Worm (Caenorhabditis elegans) whole organism, L1 larva: ENCODE data around the gene odd-2.

Experiments used
- C04F5.9 ChIP-seq: sonication (generic microtip); optimal IDR thresholded peaks from 2 replicates; lab custom pipeline; 2016; ENCODE audit warnings: missing genetic modification characterization, missing compliant biosample characterization
- F16B12.6 ChIP-seq: fragments of 150-350 bp; optimal IDR thresholded peaks from 2 replicates; lab custom pipeline; 2014; ENCODE audit warnings: missing biosample characterization, missing genetic modification characterization
- aha-1 ChIP-seq: fragments of 150-350 bp; optimal IDR thresholded peaks from 2 replicates; lab custom pipeline; 2014; ENCODE audit warnings: missing biosample characterization, missing genetic modification characterization
- aly-2 ChIP-seq: fragments of 150-350 bp; optimal IDR thresholded peaks from 2 replicates; lab custom pipeline; 2014; ENCODE audit warnings: missing biosample characterization, missing genetic modification characterization
- blmp-1 ChIP-seq: fragments of 150-350 bp; optimal IDR thresholded peaks from 2 replicates; lab custom pipeline; 2014; ENCODE audit warnings: missing biosample characterization, missing genetic modification characterization
- ceh-82 ChIP-seq, 3 experiments: fragments of 150-350 bp in 1 of 3; sonication (generic microtip) in 2 of 3; optimal IDR thresholded peaks; 2 replicates each; lab custom pipeline; 2014 to 2017; ENCODE audit warnings: missing biosample characterization in 3 of 3, missing genetic modification characterization in 3 of 3
- ceh-88 ChIP-seq: fragments of 200-800 bp; sonication (Bioruptor generic); IDR thresholded peaks from 2 replicates; pipeline ENCODE4 v1.3.6; 2022; ENCODE audit warnings: missing genetic modification characterization, missing compliant biosample characterization
- ceh-90 ChIP-seq: sonication (generic microtip); optimal IDR thresholded peaks from 2 replicates; lab custom pipeline; 2016; ENCODE audit warnings: missing genetic modification characterization, missing compliant biosample characterization
- efl-1 ChIP-seq, 4 experiments: fragments of 150-350 bp; optimal IDR thresholded peaks in 3 of 4; peaks in 1 of 4; 1 replicate in 1 of 4; 2 replicates in 3 of 4; lab custom pipeline; 2014; ENCODE audit warnings: missing biosample characterization in 2 of 4, missing genetic modification characterization in 2 of 4, missing genetic modification reagents in 2 of 4
- ets-5 ChIP-seq: fragments of 200-800 bp; sonication (Bioruptor generic); IDR thresholded peaks from 2 replicates; pipeline ENCODE4 v1.3.6; 2022; ENCODE audit warnings: missing genetic modification characterization, missing compliant biosample characterization
- fkh-4 ChIP-seq: sonication (generic microtip); optimal IDR thresholded peaks from 2 replicates; lab custom pipeline; 2016; ENCODE audit warnings: missing compliant biosample characterization, missing genetic modification characterization, borderline replicate concordance
- fkh-8 ChIP-seq: sonication (generic microtip); optimal IDR thresholded peaks from 2 replicates; lab custom pipeline; 2016; ENCODE audit warnings: mild to moderate bottlenecking, missing genetic modification characterization, missing compliant biosample characterization
- grh-1 ChIP-seq: fragments of 200-800 bp; sonication (Bioruptor generic); IDR thresholded peaks from 2 replicates; pipeline ENCODE4 v1.3.6; 2022; ENCODE audit warnings: missing genetic modification reagents, missing genetic modification characterization, missing compliant biosample characterization
- hlh-17 ChIP-seq: fragments of 200-800 bp; sonication (Bioruptor generic); optimal IDR thresholded peaks from 2 replicates; lab custom pipeline; 2018; ENCODE audit warnings: missing genetic modification characterization, mild to moderate bottlenecking, missing compliant biosample characterization, moderate library complexity, borderline replicate concordance
- hlh-4 ChIP-seq: sonication (generic microtip); optimal IDR thresholded peaks from 2 replicates; lab custom pipeline; 2016; ENCODE audit warnings: mild to moderate bottlenecking, missing genetic modification characterization, missing compliant biosample characterization
- irx-1 ChIP-seq: sonication (generic microtip); optimal IDR thresholded peaks from 2 replicates; lab custom pipeline; 2016; ENCODE audit warnings: missing genetic modification characterization, missing compliant biosample characterization
- lin-14 ChIP-seq: fragments of 200-800 bp; sonication (Bioruptor generic); optimal IDR thresholded peaks from 2 replicates; lab custom pipeline; 2018; ENCODE audit warnings: mild to moderate bottlenecking, missing genetic modification characterization, moderate library complexity, missing compliant biosample characterization
- lin-35 ChIP-seq, 2 experiments: fragments of 150-350 bp; optimal IDR thresholded peaks; 2 replicates each; lab custom pipeline; 2014; ENCODE audit warnings: missing biosample characterization in 2 of 2, missing genetic modification characterization in 2 of 2, missing genetic modification reagents in 2 of 2
- lsy-2 ChIP-seq, 2 experiments: fragments of 150-350 bp; optimal IDR thresholded peaks; 2 replicates each; lab custom pipeline; 2014; ENCODE audit warnings: missing biosample characterization in 2 of 2, missing genetic modification characterization in 2 of 2
- mab-9 ChIP-seq: fragments of 200-800 bp; sonication (Bioruptor generic); IDR thresholded peaks from 2 replicates; pipeline ENCODE4 v1.3.6; 2022; ENCODE audit warnings: missing genetic modification reagents, missing genetic modification characterization, missing compliant biosample characterization
- mep-1 ChIP-seq: fragments of 150-350 bp; optimal IDR thresholded peaks from 2 replicates; lab custom pipeline; 2014; ENCODE audit warnings: missing biosample characterization, missing genetic modification characterization
- nhr-19 ChIP-seq: fragments of 200-800 bp; sonication (Bioruptor generic); conservative IDR thresholded peaks from 2 replicates; pipeline ENCODE4 v1.3.6; 2022; ENCODE audit warnings: missing genetic modification characterization, missing compliant biosample characterization
- nhr-20 ChIP-seq: sonication (generic microtip); optimal IDR thresholded peaks from 2 replicates; lab custom pipeline; 2016; ENCODE audit warnings: mild to moderate bottlenecking, missing genetic modification characterization, missing compliant biosample characterization
- nhr-237 ChIP-seq: fragments of 150-350 bp; optimal IDR thresholded peaks from 2 replicates; lab custom pipeline; 2014; ENCODE audit warnings: missing biosample characterization, missing genetic modification characterization
- nhr-28 ChIP-seq: fragments of 150-350 bp; optimal IDR thresholded peaks from 2 replicates; lab custom pipeline; 2014; ENCODE audit warnings: missing biosample characterization, missing genetic modification characterization
- nhr-47 ChIP-seq: sonication (generic microtip); optimal IDR thresholded peaks from 2 replicates; lab custom pipeline; 2016; ENCODE audit warnings: mild to moderate bottlenecking, missing genetic modification characterization, moderate library complexity, missing compliant biosample characterization
- nhr-71 ChIP-seq: sonication (generic microtip); optimal IDR thresholded peaks from 2 replicates; lab custom pipeline; 2016; ENCODE audit warnings: mild to moderate bottlenecking, missing genetic modification characterization, moderate library complexity, missing compliant biosample characterization
- nhr-76 ChIP-seq: sonication (generic microtip); optimal IDR thresholded peaks from 2 replicates; lab custom pipeline; 2017; ENCODE audit warnings: missing biosample characterization, missing genetic modification characterization
- nhr-84 ChIP-seq: sonication (generic microtip); optimal IDR thresholded peaks from 2 replicates; lab custom pipeline; 2017; ENCODE audit warnings: missing biosample characterization, missing genetic modification characterization
- nhr-85 ChIP-seq: sonication (generic microtip); peaks from one replicate; lab custom pipeline; 2016; ENCODE audit warnings: missing genetic modification characterization, inconsistent platforms, missing compliant biosample characterization
- pag-3 ChIP-seq: sonication (generic microtip); optimal IDR thresholded peaks from 2 replicates; lab custom pipeline; 2017; ENCODE audit warnings: missing genetic modification characterization, mild to moderate bottlenecking, missing compliant biosample characterization, antibody characterized with exemption, borderline replicate concordance; ENCODE audit not compliant: insufficient read depth
- pax-3 ChIP-seq: fragments of 200-800 bp; sonication (Bioruptor generic); optimal IDR thresholded peaks from 2 replicates; lab custom pipeline; 2018; ENCODE audit warnings: mild to moderate bottlenecking, missing genetic modification characterization, moderate library complexity, missing compliant biosample characterization
- rnt-1 ChIP-seq: sonication (generic microtip); optimal IDR thresholded peaks from 2 replicates; lab custom pipeline; 2016; ENCODE audit warnings: mild to moderate bottlenecking, missing genetic modification characterization, moderate library complexity, missing compliant biosample characterization
- skn-1 ChIP-seq: fragments of 150-350 bp; optimal IDR thresholded peaks from 2 replicates; lab custom pipeline; 2014; ENCODE audit warnings: missing biosample characterization, missing genetic modification characterization
- snpc-4 ChIP-seq: fragments of 150-350 bp; optimal IDR thresholded peaks from 2 replicates; lab custom pipeline; 2014; ENCODE audit warnings: missing biosample characterization, missing genetic modification characterization
- snu-23 ChIP-seq: sonication (generic microtip); optimal IDR thresholded peaks from 2 replicates; lab custom pipeline; 2016; ENCODE audit warnings: missing genetic modification characterization, missing compliant biosample characterization
- sptf-1 ChIP-seq: fragments of 150-350 bp; optimal IDR thresholded peaks from 2 replicates; lab custom pipeline; 2014; ENCODE audit warnings: missing biosample characterization, missing genetic modification characterization
- sup-37 ChIP-seq: fragments of 200-800 bp; sonication (Bioruptor generic); optimal IDR thresholded peaks from 2 replicates; lab custom pipeline; 2018; ENCODE audit warnings: mild to moderate bottlenecking, missing genetic modification characterization, missing compliant biosample characterization
- swsn-7 ChIP-seq: sonication (generic microtip); optimal IDR thresholded peaks from 2 replicates; lab custom pipeline; 2016; ENCODE audit warnings: missing genetic modification characterization, missing compliant biosample characterization
- tbx-2 ChIP-seq: sonication (generic microtip); optimal IDR thresholded peaks from 2 replicates; lab custom pipeline; 2016; ENCODE audit warnings: missing genetic modification characterization, missing compliant biosample characterization
- unc-130 ChIP-seq: fragments of 150-350 bp; optimal IDR thresholded peaks from 2 replicates; lab custom pipeline; 2017; ENCODE audit warnings: missing biosample characterization, missing genetic modification characterization, inconsistent platforms
- unc-98 ChIP-seq: fragments of 200-800 bp; sonication (Bioruptor generic); IDR thresholded peaks from 2 replicates; pipeline ENCODE4 v1.3.6; 2022; ENCODE audit warnings: missing genetic modification characterization, missing compliant biosample characterization
- zag-1 ChIP-seq: fragments of 150-350 bp; optimal IDR thresholded peaks from 2 replicates; lab custom pipeline; 2014; ENCODE audit warnings: missing biosample characterization, missing genetic modification characterization
- zip-4 ChIP-seq: fragments of 200-800 bp; sonication (Bioruptor generic); optimal IDR thresholded peaks from 2 replicates; lab custom pipeline; 2018; ENCODE audit warnings: mild to moderate bottlenecking, missing genetic modification characterization, moderate library complexity, missing compliant biosample characterization
- ztf-11 ChIP-seq, 2 experiments: sonication (generic microtip); optimal IDR thresholded peaks; 2 replicates each; lab custom pipeline; 2016 to 2017; ENCODE audit warnings: missing genetic modification characterization in 2 of 2, missing biosample characterization in 1 of 2, missing compliant biosample characterization in 1 of 2
- ztf-4 ChIP-seq: fragments of 150-350 bp; optimal IDR thresholded peaks from 2 replicates; lab custom pipeline; 2014; ENCODE audit warnings: missing biosample characterization, missing genetic modification characterization

Gene odd-2

ce11 chrX:6204696-6205232 is 44.4 kb upstream of the odd-2 start, which contains the start of gene bca-1 (continued):
- TF ChIP-seq mab-9 (GFP tag; lab: Robert Waterston, UW) (no peak), lin-35 (GFP tag; optimal IDR thresholded peaks at IDR 0.05; lab: Kevin White, UChicago) (peak in 1 of 2 experiments; percentile 68), rnt-1 (tag; lab: Kevin White, UChicago) (peak; percentile 49), ztf-4 (tag; lab: Kevin White, UChicago) (peak; percentile 29), ztf-11 (tag; optimal IDR thresholded peaks at IDR 0.05; lab: Kevin White, UChicago) (no peak), zag-1 (tag; lab: Kevin White, UChicago) (no peak), snpc-4 (no peak), aly-2 (tag; lab: Kevin White, UChicago) (no peak), fkh-8 (tag; lab: Kevin White, UChicago) (no peak), skn-1 (no peak), nhr-85 (peak; percentile 82), ceh-90 (tag; lab: Kevin White, UChicago) (no peak), pax-3 (tag; lab: Kevin White, UChicago) (no peak), nhr-28 (tag; lab: Kevin White, UChicago) (no peak), aha-1 (no peak), zip-4 (GFP tag; lab: Kevin White, UChicago) (no peak), snu-23 (GFP tag; lab: Kevin White, UChicago) (peak; percentile 91), irx-1 (tag; lab: Kevin White, UChicago) (no peak), fkh-4 (no peak), blmp-1 (tag; lab: Kevin White, UChicago) (peak; percentile 83), nhr-76 (no peak), hlh-17 (GFP tag; lab: Kevin White, UChicago) (no peak), hlh-4 (no peak), ceh-88 (no peak), nhr-237 (tag; lab: Kevin White, UChicago) (no peak), pag-3 (tag; lab: Kevin White, UChicago) (no peak), C04F5.9 (tag; lab: Kevin White, UChicago) (no peak), ets-5 (GFP tag; lab: Robert Waterston, UW) (no peak), unc-130 (tag; lab: Kevin White, UChicago) (peak; percentile 50), sup-37 (GFP tag; lab: Kevin White, UChicago) (no peak), efl-1 (optimal IDR thresholded peaks at IDR 0.05; lab: Kevin White, UChicago) (no peak), efl-1 (GFP tag; optimal IDR thresholded peaks at IDR 0.05 in 1 of 2; lab: Kevin White, UChicago) (peak in 1 of 2 experiments; percentile 84), unc-98 (GFP tag; lab: Robert Waterston, UW) (no peak), nhr-20 (peak; percentile 88), ceh-82 (tag; optimal IDR thresholded peaks at IDR 0.05; lab: Kevin White, UChicago) (no peak), sptf-1 (tag; lab: Kevin White, UChicago) (no peak)

- TF ChIP-seq nhr-85 (no peak), nhr-84 (tag; lab: Kevin White, UChicago) (no peak), tbx-2 (tag; lab: Kevin White, UChicago) (no peak), F16B12.6 (tag; lab: Kevin White, UChicago) (no peak)
- TF ChIP-seq, all 84 proteins: peak for 0
Measured at ce11 chrX:6203315-6203714, 43.0 kb upstream of the odd-2 start.

- peak; percentile 25 for TF ChIP-seq ztf-4 (tag; lab: Kevin White, UChicago)
- no peak for TF ChIP-seq grh-1 (GFP tag; lab: Robert Waterston, UW)
- TF ChIP-seq rnt-1 (tag; lab: Kevin White, UChicago) = peak; percentile 56
- peak; percentile 0 for TF ChIP-seq mep-1 (tag; lab: Kevin White, UChicago)
- TF ChIP-seq lin-14 (GFP tag; lab: Kevin White, UChicago) = peak; percentile 28
- peak; percentile 13 for TF ChIP-seq swsn-7
- TF ChIP-seq snu-23 (GFP tag; lab: Kevin White, UChicago) = peak; percentile 49
- no peak for TF ChIP-seq nhr-84 (tag; lab: Kevin White, UChicago)
- TF ChIP-seq nhr-71 (tag; lab: Kevin White, UChicago) = peak; percentile 75
- TF ChIP-seq lsy-2 (tag; optimal IDR thresholded peaks at IDR 0.05; lab: Kevin White, UChicago) = peak in 1 of 2 experiments; percentile 29
- peak; percentile 55 for TF ChIP-seq nhr-19 (GFP tag; lab: Robert Waterston, UW)
- no peak for TF ChIP-seq nhr-47 (tag; lab: Kevin White, UChicago)
- TF ChIP-seq nhr-20 = peak; percentile 11
Measured at ce11 chrX:6202809-6203208, 42.5 kb upstream of the odd-2 start.
